Fruit fly (Drosophila melanogaster) whole organism, wandering third instar larva: ENCODE data around the gene CG13386.

ENCODE experiments used
- CG32264 ChIP-seq: fragments of 200-800 bp; sonication (Bioruptor generic); optimal IDR thresholded peaks from 2 replicates; lab custom pipeline; 2016; ENCODE audit warnings: missing biosample characterization, missing genetic modification characterization
- CG9705 ChIP-seq: fragments of 200-800 bp; sonication (Bioruptor generic); optimal IDR thresholded peaks from 2 replicates; lab custom pipeline; 2018; ENCODE audit warnings: missing biosample characterization, mild to moderate bottlenecking, missing genetic modification characterization
- CrebA ChIP-seq: fragments of 200-800 bp; sonication (Bioruptor generic); optimal IDR thresholded peaks from 2 replicates; lab custom pipeline; 2016; ENCODE audit warnings: missing biosample characterization, mild to moderate bottlenecking, missing genetic modification characterization, borderline replicate concordance
- Dfd ChIP-seq: fragments of >200 bp; optimal IDR thresholded peaks from 2 replicates; lab custom pipeline; 2017; ENCODE audit warnings: missing biosample characterization, missing genetic modification characterization
- Dif ChIP-seq: fragments of 200-275, 200-300 bp; sonication (Bioruptor generic); optimal IDR thresholded peaks from 2 replicates; lab custom pipeline; 2018; ENCODE audit warnings: missing biosample characterization, missing genetic modification characterization; ENCODE audit not compliant: partially characterized antibody
- GATAd ChIP-seq: sonication (Bioruptor generic); optimal IDR thresholded peaks from 2 replicates; lab custom pipeline; 2016; ENCODE audit warnings: missing biosample characterization, missing genetic modification characterization
- HLH106 ChIP-seq: fragments of 200-800 bp; optimal IDR thresholded peaks from 3 replicates; lab custom pipeline; 2019; ENCODE audit warnings: missing biosample characterization, mild to moderate bottlenecking, missing genetic modification characterization, moderate library complexity
- Hnf4 ChIP-seq: fragments of 200-800 bp; sonication (Bioruptor generic); optimal IDR thresholded peaks from 2 replicates; lab custom pipeline; 2016; ENCODE audit warnings: missing biosample characterization, mild to moderate bottlenecking, missing genetic modification characterization
- Hr83 ChIP-seq: fragments of 200-300 bp; sonication (Bioruptor generic); optimal IDR thresholded peaks from 2 replicates; lab custom pipeline; 2016; ENCODE audit warnings: missing biosample characterization, mild to moderate bottlenecking, missing genetic modification characterization, moderate library complexity; ENCODE audit not compliant: poor library complexity, severe bottlenecking
- Jra ChIP-seq: sonication (Bioruptor generic); optimal IDR thresholded peaks from 2 replicates; lab custom pipeline; 2016; ENCODE audit warnings: missing biosample characterization, missing genetic modification characterization
- Myc ChIP-seq: fragments of >200 bp; optimal IDR thresholded peaks from 2 replicates; lab custom pipeline; 2017
- N ChIP-seq: fragments of >200 bp; optimal IDR thresholded peaks from 2 replicates; lab custom pipeline; 2018; ENCODE audit warnings: missing biosample characterization, missing external identifiers, missing genetic modification characterization
- OdsH ChIP-seq: fragments of 200-800 bp; sonication (Bioruptor generic); optimal IDR thresholded peaks from 2 replicates; lab custom pipeline; 2016; ENCODE audit warnings: missing biosample characterization, mild to moderate bottlenecking, missing genetic modification characterization
- Rel ChIP-seq, 2 experiments: fragments of 200-800 bp; sonication (Bioruptor generic) in 1 of 2; optimal IDR thresholded peaks; 2 replicates in 1 of 2; 3 replicates in 1 of 2; lab custom pipeline; 2016 to 2019; ENCODE audit warnings: mild to moderate bottlenecking in 2 of 2, missing biosample characterization in 2 of 2, missing genetic modification characterization in 2 of 2, moderate library complexity in 1 of 2
- Sp1 ChIP-seq: fragments of 200-800 bp; sonication (Bioruptor generic); optimal IDR thresholded peaks from 3 replicates; lab custom pipeline; 2019; ENCODE audit warnings: missing biosample characterization, mild to moderate bottlenecking, missing genetic modification characterization, moderate library complexity
- brk ChIP-seq: fragments of 200-800 bp; sonication (Bioruptor generic); optimal IDR thresholded peaks from 2 replicates; lab custom pipeline; 2016; ENCODE audit warnings: missing biosample characterization, mild to moderate bottlenecking, missing genetic modification characterization
- dl ChIP-seq, 2 experiments: fragments of 175-275, 200-275 bp in 1 of 2; fragments of 200-275 bp in 1 of 2; sonication (Bioruptor generic); optimal IDR thresholded peaks; lab custom pipeline; 2018; ENCODE audit warnings: mild to moderate bottlenecking in 2 of 2, missing biosample characterization in 2 of 2, missing genetic modification characterization in 2 of 2, moderate library complexity in 2 of 2; ENCODE audit not compliant: partially characterized antibody in 2 of 2, insufficient read depth in 1 of 2
- ey ChIP-seq: fragments of 200-800 bp; sonication (Bioruptor generic); optimal IDR thresholded peaks from 2 replicates; lab custom pipeline; 2016; ENCODE audit warnings: missing biosample characterization, missing genetic modification characterization
- fru ChIP-seq: fragments of 200-800 bp; sonication (Bioruptor generic); optimal IDR thresholded peaks from 3 replicates; lab custom pipeline; 2016; ENCODE audit warnings: missing biosample characterization, mild to moderate bottlenecking, missing genetic modification characterization
- h ChIP-seq: fragments of 200-800 bp; sonication (Bioruptor generic); optimal IDR thresholded peaks from 3 replicates; lab custom pipeline; 2016; ENCODE audit warnings: missing biosample characterization, mild to moderate bottlenecking, missing genetic modification characterization
- jim ChIP-seq: fragments of 175-275, 200-325 bp; sonication (Bioruptor generic); optimal IDR thresholded peaks from 2 replicates; lab custom pipeline; 2016; ENCODE audit warnings: missing biosample characterization, mild to moderate bottlenecking, missing genetic modification characterization
- lola ChIP-seq: fragments of >200 bp; optimal IDR thresholded peaks from 2 replicates; lab custom pipeline; 2017; ENCODE audit warnings: missing biosample characterization, missing genetic modification characterization
- pan ChIP-seq: fragments of >200 bp; optimal IDR thresholded peaks from 2 replicates; lab custom pipeline; 2017
- psq ChIP-seq: fragments of 200-800 bp; sonication (Bioruptor generic); optimal IDR thresholded peaks from 3 replicates; lab custom pipeline; 2017; ENCODE audit warnings: missing biosample characterization, mild to moderate bottlenecking, missing genetic modification characterization, moderate library complexity
- sage ChIP-seq: fragments of 200-800 bp; sonication (Bioruptor generic); optimal IDR thresholded peaks from 2 replicates; lab custom pipeline; 2016; ENCODE audit warnings: missing biosample characterization, mild to moderate bottlenecking, missing genetic modification characterization
- sv ChIP-seq: fragments of 200-800 bp; sonication (Bioruptor generic); optimal IDR thresholded peaks from 3 replicates; lab custom pipeline; 2016; ENCODE audit warnings: missing biosample characterization, missing genetic modification characterization
- tai ChIP-seq: sonication (Bioruptor generic); optimal IDR thresholded peaks from 2 replicates; lab custom pipeline; 2016; ENCODE audit warnings: missing biosample characterization, missing genetic modification characterization

The CG13386 gene

DNA sequence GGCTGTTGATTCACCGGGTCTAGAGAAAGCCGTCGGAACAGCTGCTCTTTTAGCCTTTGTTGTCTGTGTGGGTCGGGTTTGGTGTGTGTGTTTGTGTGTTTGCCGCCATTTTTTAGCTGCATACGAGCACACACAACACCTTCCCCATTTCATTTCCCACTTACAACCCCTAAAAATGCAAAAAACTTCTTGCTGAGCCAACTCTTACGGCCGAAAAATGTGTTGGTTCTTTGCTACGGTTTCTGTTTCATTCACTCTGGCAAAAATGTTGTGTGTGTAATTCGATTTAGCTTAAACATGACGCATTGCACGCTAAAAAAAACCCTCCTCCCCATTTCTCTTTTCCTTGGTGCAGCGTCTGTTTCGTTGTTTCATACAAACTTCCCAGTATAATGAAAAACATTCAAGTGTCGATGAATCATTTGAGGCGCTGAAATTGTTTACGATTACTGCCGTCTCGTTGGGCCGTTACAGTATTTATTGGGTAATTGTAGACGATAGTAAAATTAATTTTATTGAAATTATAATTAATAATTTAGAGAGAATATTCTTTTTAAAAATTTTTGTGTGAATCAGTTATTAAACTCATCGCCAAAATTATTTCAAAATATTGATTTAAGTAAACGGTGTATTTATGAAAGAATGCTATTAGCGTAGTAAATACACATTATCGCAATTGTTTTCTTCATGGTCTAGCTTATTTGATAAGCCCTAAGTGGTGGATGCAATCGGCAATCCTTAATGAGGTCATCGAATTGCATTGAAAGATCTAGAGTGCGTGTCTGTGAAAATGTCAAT, 27.3 kb downstream of the CG13386 start:
- TF ChIP-seq CrebA (GFP tag; lab: Kevin White, UChicago) (no peak), OdsH (GFP tag; lab: Kevin White, UChicago) (no peak), sage (peak; percentile 17), Jra (GFP tag; lab: Kevin White, UChicago) (peak; percentile 45), Hnf4 (GFP tag; lab: Kevin White, UChicago) (peak; percentile 10), pan (lab: Kevin White, UChicago) (no peak), GATAd (GFP tag; lab: Kevin White, UChicago) (no peak), sv (GFP tag; lab: Kevin White, UChicago) (no peak)

DNA sequence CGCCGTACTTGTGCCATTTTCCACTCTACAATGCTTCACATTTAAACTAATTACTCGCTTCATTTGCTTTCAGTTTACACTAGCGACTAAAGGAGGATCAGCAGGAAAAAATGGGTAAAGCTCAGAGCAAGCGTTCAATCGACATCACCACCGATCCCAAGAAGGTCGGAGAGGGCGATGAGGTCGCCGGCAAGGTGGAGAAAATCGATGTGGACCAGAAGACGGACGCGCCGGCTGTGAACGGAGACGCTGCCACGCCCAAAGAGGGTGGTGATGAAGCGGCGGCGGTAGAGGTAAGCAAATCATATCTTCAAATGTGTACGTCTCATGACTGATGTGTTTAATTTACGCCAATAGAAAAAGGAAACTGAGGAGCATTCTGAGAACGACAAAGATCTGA, 28.0 kb downstream of the CG13386 start:
- TF ChIP-seq CG9705 (no peak), lola (GFP tag; lab: Kevin White, UChicago) (no peak), tai (no peak), h (GFP tag; lab: Kevin White, UChicago) (no peak), dl (GFP tag; optimal IDR thresholded peaks at IDR 0.05; lab: Kevin White, UChicago; ENCODE audit: insufficient read depth in 1 of 2, partially characterized antibody in 2 of 2) (no peak), HLH106 (tag; lab: Kevin White, UChicago) (no peak), Sp1 (no peak), Hr83 (GFP tag; lab: Kevin White, UChicago) (no peak), ey (GFP tag; lab: Kevin White, UChicago) (no peak), fru (GFP tag; lab: Kevin White, UChicago) (no peak)

DNA sequence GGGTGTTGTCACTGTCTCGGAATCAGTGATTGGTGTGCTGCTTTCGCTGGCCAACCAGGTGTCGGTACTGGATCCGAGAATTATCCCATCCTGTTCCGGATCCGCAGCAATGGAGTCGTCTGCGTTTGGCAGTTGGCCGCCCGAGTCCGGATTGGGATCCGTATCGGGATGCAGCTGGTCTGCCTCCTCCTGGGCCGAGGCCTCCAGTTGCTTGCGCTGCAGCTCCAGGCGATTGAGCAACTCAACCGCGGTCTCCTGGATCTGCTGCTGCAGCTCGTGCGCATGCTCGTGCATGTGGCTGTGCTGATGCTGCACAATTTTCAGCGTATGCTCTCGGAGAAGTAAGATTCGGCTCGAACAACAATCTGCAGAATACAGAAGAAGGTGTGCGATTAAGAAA, 33.3 kb downstream of the CG13386 start:
- no peak for TF ChIP-seq tai
- no peak for TF ChIP-seq brk
- TF ChIP-seq CG32264 (GFP tag; lab: Kevin White, UChicago), result no peak
- TF ChIP-seq jim (GFP tag; lab: Kevin White, UChicago), result no peak
- no peak for TF ChIP-seq pan (lab: Kevin White, UChicago)
- TF ChIP-seq Jra (GFP tag; lab: Kevin White, UChicago), result no peak
- TF ChIP-seq psq (GFP tag; lab: Kevin White, UChicago), result no peak
- TF ChIP-seq Hnf4 (GFP tag; lab: Kevin White, UChicago), result no peak

DNA sequence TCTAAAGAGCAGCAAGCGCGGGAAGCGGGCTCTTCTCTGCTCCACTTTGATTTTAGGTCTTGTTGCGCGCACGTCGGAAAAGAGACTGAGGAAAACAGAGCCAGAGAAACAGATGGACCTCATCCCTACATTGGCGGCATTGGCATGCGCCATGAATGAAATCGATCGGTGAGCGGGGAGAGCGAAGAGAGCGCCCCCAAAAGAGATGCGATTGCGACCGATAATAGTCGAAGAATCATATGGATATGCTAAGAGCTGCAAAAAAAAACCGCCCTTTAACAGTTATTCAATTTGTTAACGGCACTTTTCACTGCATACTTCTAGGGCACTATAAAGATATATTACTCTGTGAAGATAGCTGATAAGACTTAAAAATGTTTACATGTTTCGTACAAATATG, 34.7 kb downstream of the CG13386 start, which contains the start of gene grk:
Gene grk (minus strand): TSS at position 87 of the 400 bp plus-strand sequence.
- TF ChIP-seq Myc (lab: Kevin White, UChicago) (no peak), Dif (GFP tag; lab: Kevin White, UChicago) (peak; percentile 22)

DNA sequence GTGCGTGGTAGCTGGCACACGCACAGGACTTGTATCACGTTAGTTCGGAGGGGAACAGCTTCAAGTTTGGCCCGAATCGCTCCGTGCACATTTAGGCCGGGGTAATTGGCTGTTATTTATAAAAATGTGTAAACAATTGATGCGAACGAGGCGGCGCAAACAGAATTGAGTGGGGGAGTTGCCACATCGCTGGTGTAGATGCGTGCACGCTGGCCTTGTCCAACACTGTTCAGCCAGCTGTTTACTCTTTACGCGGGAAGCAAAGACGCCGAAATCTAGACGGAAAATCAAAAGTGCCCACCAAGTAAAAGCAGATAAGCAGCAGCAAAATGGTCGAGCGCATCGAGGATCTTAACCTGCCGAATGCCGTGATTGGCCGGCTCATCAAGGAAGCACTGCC, 38.4 kb downstream of the CG13386 start, which contains the start of the genes D12 and Chrac-14:
Gene D12 (minus strand): TSS at position 190 of the 400 bp plus-strand sequence.
Gene Chrac-14 (plus strand): TSS at position 230 of the 400 bp plus-strand sequence.
- peak; percentile 0 for TF ChIP-seq Myc (lab: Kevin White, UChicago)
- TF ChIP-seq N (GFP tag; lab: Kevin White, UChicago), result no peak
- no peak for TF ChIP-seq Jra (GFP tag; lab: Kevin White, UChicago)
- peak; percentile 87 for TF ChIP-seq Hr83 (GFP tag; lab: Kevin White, UChicago)
- no peak for TF ChIP-seq CG32264 (GFP tag; lab: Kevin White, UChicago)
- peak; percentile 41 for TF ChIP-seq psq (GFP tag; lab: Kevin White, UChicago)
- no peak for TF ChIP-seq Sp1
- no peak for TF ChIP-seq Rel (GFP tag; optimal IDR thresholded peaks at IDR 0.05; lab: Kevin White, UChicago)
- no peak for TF ChIP-seq Rel (tag; optimal IDR thresholded peaks at IDR 0.05; lab: Kevin White, UChicago)
- peak; percentile 4 for TF ChIP-seq OdsH (GFP tag; lab: Kevin White, UChicago)

DNA sequence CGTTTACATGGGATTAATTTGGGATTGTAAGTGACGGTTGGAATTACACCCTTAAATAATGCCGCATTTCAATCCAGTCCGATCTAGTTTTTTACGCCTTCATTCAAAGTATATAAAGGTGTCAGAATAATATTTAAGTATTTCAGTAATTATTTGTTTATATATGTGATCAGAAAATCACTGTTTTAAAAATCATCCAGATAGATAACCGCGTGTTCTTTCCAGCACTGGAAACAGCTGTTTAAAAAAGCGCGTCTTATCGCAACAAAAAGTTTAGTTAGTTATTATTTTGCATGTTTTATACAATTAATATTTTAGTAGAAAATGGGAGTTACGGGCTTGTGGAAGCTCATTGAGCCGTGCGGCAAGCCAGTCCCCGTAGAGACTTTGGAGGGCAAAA, 39.2 kb downstream of the CG13386 start, which contains the start of gene mus201:
Gene mus201 (plus strand): TSS at position 118 of the 400 bp plus-strand sequence.
- TF ChIP-seq CG9705 (peak; percentile 0), Dfd (no peak)
